Worm (Caenorhabditis elegans) whole organism, mixed stage, embryonic: ENCODE data around the gene str-209.

Experiments
- bed-3 ChIP-seq: fragments of 200-800 bp; sonication (Bioruptor generic); optimal IDR thresholded peaks from 3 replicates; lab custom pipeline; 2018; ENCODE audit warnings: mild to moderate bottlenecking, missing genetic modification characterization, moderate library complexity, missing compliant biosample characterization
- blmp-1 ChIP-seq: fragments of 150-350 bp; optimal IDR thresholded peaks from 2 replicates; lab custom pipeline; 2014; ENCODE audit warnings: missing biosample characterization, missing genetic modification characterization
- ceh-39 ChIP-seq: fragments of 150-350 bp; optimal IDR thresholded peaks from 2 replicates; lab custom pipeline; 2014; ENCODE audit warnings: missing biosample characterization, missing genetic modification characterization
- ceh-43 ChIP-seq: fragments of 200-800 bp; sonication (Bioruptor generic); optimal IDR thresholded peaks from 2 replicates; lab custom pipeline; 2018; ENCODE audit warnings: mild to moderate bottlenecking, missing genetic modification characterization, moderate library complexity, missing compliant biosample characterization
- ceh-83 ChIP-seq: fragments of 200-800 bp; sonication (Bioruptor generic); optimal IDR thresholded peaks from 2 replicates; lab custom pipeline; 2018; ENCODE audit warnings: mild to moderate bottlenecking, missing genetic modification characterization, missing compliant biosample characterization
- ces-1 ChIP-seq: fragments of 150-350 bp; optimal IDR thresholded peaks from 2 replicates; lab custom pipeline; 2014; ENCODE audit warnings: missing biosample characterization, missing genetic modification reagents, missing genetic modification characterization
- drap-1 ChIP-seq: fragments of 200-800 bp; sonication (Bioruptor generic); optimal IDR thresholded peaks from 3 replicates; lab custom pipeline; 2018; ENCODE audit warnings: mild to moderate bottlenecking, missing genetic modification characterization, missing compliant biosample characterization
- elt-1 ChIP-seq: sonication (generic microtip); optimal IDR thresholded peaks from 2 replicates; lab custom pipeline; 2017; ENCODE audit warnings: missing genetic modification characterization, mild to moderate bottlenecking, missing compliant biosample characterization, antibody characterized with exemption, moderate library complexity, borderline replicate concordance; ENCODE audit not compliant: insufficient read depth
- elt-3 ChIP-seq: fragments of 150-350 bp; optimal IDR thresholded peaks from 2 replicates; lab custom pipeline; 2014; ENCODE audit warnings: missing biosample characterization, missing genetic modification characterization
- flh-1 ChIP-seq: fragments of 200-800 bp; sonication (Bioruptor generic); optimal IDR thresholded peaks from 2 replicates; lab custom pipeline; 2018; ENCODE audit warnings: mild to moderate bottlenecking, missing genetic modification characterization, moderate library complexity, missing compliant biosample characterization
- ham-2 ChIP-seq: fragments of 200-800 bp; sonication (Bioruptor generic); optimal IDR thresholded peaks from 2 replicates; lab custom pipeline; 2018; ENCODE audit warnings: mild to moderate bottlenecking, missing genetic modification characterization, missing compliant biosample characterization
- hlh-1 ChIP-seq: fragments of 150-350 bp; optimal IDR thresholded peaks from 2 replicates; lab custom pipeline; 2014; ENCODE audit warnings: missing biosample characterization, missing genetic modification reagents, missing genetic modification characterization
- lin-13 ChIP-seq: fragments of 150-350 bp; optimal IDR thresholded peaks from 2 replicates; lab custom pipeline; 2014; ENCODE audit warnings: missing biosample characterization, missing genetic modification characterization
- lin-32 ChIP-seq: fragments of 200-800 bp; sonication (Bioruptor generic); optimal IDR thresholded peaks from 2 replicates; lab custom pipeline; 2018; ENCODE audit warnings: mild to moderate bottlenecking, missing genetic modification characterization, missing compliant biosample characterization
- lsy-2 ChIP-seq: fragments of 150-350 bp; optimal IDR thresholded peaks from 2 replicates; lab custom pipeline; 2014; ENCODE audit warnings: missing biosample characterization, missing genetic modification characterization
- mab-5 ChIP-seq: fragments of 150-350 bp; optimal IDR thresholded peaks from 2 replicates; lab custom pipeline; 2014; ENCODE audit warnings: missing biosample characterization, missing genetic modification characterization
- mep-1 ChIP-seq: fragments of 150-350 bp; optimal IDR thresholded peaks from 2 replicates; lab custom pipeline; 2017; ENCODE audit warnings: missing biosample characterization, missing genetic modification reagents, missing genetic modification characterization, inconsistent platforms
- mls-2 ChIP-seq: sonication (generic microtip); optimal IDR thresholded peaks from 2 replicates; lab custom pipeline; 2016; ENCODE audit warnings: mild to moderate bottlenecking, missing genetic modification characterization, moderate library complexity, missing compliant biosample characterization
- nhr-12 ChIP-seq: fragments of 150-350 bp; optimal IDR thresholded peaks from 2 replicates; lab custom pipeline; 2014; ENCODE audit warnings: missing biosample characterization, missing genetic modification characterization
- nhr-2 ChIP-seq: fragments of 150-350 bp; optimal IDR thresholded peaks from 2 replicates; lab custom pipeline; 2014; ENCODE audit warnings: missing biosample characterization, missing genetic modification characterization
- nhr-237 ChIP-seq: fragments of 150-350 bp; optimal IDR thresholded peaks from 2 replicates; lab custom pipeline; 2014; ENCODE audit warnings: missing biosample characterization, missing genetic modification characterization
- nhr-76 ChIP-seq: sonication (generic microtip); optimal IDR thresholded peaks from 2 replicates; lab custom pipeline; 2017; ENCODE audit warnings: missing biosample characterization, missing genetic modification characterization
- pha-4 ChIP-seq: fragments of 150-350 bp; optimal IDR thresholded peaks from 2 replicates; lab custom pipeline; 2018; ENCODE audit warnings: missing biosample characterization, missing genetic modification reagents, missing genetic modification characterization
- sem-2 ChIP-seq: fragments of 200-800 bp; sonication (Bioruptor generic); optimal IDR thresholded peaks from 2 replicates; lab custom pipeline; 2018; ENCODE audit warnings: mild to moderate bottlenecking, missing genetic modification characterization, missing compliant biosample characterization
- sptf-1 ChIP-seq: sonication (generic microtip); optimal IDR thresholded peaks from 2 replicates; lab custom pipeline; 2017; ENCODE audit warnings: mild to moderate bottlenecking, missing genetic modification characterization, moderate library complexity, missing compliant biosample characterization
- unc-39 ChIP-seq: fragments of 150-350 bp; optimal IDR thresholded peaks from 2 replicates; lab custom pipeline; 2014; ENCODE audit warnings: missing biosample characterization, missing genetic modification characterization
- ztf-11 ChIP-seq: fragments of 150-350 bp; optimal IDR thresholded peaks from 2 replicates; lab custom pipeline; 2014; ENCODE audit warnings: missing biosample characterization, missing genetic modification characterization

The str-209 gene

DNA sequence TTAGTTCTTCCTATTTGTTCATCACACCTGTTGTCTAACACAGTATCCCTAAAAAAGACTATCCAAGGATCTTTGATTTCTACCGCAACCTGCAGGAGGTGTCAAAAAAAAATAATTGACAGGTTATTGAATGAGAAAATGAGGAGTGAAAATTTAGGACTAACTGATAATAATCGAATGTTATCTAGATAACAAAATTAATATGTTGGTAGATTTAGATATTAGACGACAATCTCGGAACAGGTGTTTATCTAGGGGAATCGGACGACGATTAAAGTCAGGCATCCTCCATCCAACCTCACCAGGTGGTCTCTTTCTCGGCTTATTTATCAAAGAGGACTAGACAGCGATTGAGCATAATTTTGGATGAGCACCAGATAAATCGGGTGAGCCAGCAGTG lies 20.0 kb downstream of the str-209 start:
- TF ChIP-seq lin-32 (GFP tag; lab: Kevin White, UChicago) (peak; percentile 45), nhr-2 (tag; lab: Kevin White, UChicago) (peak; percentile 47), ceh-39 (tag; lab: Kevin White, UChicago) (no peak), elt-1 (tag; lab: Kevin White, UChicago) (peak; percentile 97), hlh-1 (peak; percentile 39)

DNA sequence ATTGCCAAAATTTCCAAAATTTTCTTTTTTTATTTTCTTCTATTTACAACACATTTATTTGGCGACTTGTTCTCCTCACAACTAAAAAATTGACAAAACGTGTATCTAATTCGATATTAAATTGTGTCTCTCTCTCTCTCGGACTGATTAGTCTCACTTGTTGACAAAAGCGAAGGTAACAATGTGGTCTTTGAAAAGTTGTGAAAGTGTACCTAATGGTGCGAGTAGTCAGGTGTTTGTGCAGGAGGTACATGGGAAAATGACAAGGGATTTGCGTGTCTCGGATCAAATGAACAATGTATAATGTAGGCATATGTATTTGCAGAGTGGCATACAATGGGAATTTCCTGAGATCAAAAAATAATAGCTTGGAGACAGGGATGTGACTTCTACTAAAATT lies 20.8 kb downstream of the str-209 start:
- TF ChIP-seq ces-1 (GFP tag; lab: Kevin White, UChicago) (no peak), unc-39 (tag; lab: Kevin White, UChicago) (no peak), flh-1 (GFP tag; lab: Kevin White, UChicago) (no peak), elt-3 (tag; lab: Kevin White, UChicago) (no peak), nhr-76 (no peak), ham-2 (GFP tag; lab: Kevin White, UChicago) (no peak), ceh-43 (GFP tag; lab: Kevin White, UChicago) (no peak), pha-4 (tag; lab: Kevin White, UChicago) (no peak), lsy-2 (tag; lab: Kevin White, UChicago) (no peak), ceh-39 (tag; lab: Kevin White, UChicago) (no peak), lin-13 (tag; lab: Kevin White, UChicago) (no peak)

DNA sequence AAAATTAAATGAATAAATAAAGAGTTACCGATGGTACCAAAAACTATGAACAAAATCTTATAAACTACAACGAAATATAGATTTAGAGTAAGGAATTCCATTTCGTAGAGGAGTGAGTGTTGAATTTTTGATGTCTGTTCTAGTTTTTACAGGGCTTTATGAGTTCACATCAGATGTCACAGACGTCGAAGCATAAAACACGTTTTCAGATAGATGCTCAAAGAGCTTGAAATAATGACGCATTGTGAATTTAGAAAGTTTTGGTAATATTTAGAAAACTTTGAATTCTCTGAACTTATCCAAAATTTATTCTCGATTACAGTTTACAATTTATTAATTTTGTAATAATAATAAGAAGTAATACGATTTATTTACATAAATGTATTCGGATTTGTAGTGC lies 24.2 kb downstream of the str-209 start, which contains the start of gene srsx-9:
Gene srsx-9 (minus strand): TSS at position 101 of the 400 bp plus-strand sequence.
- TF ChIP-seq elt-3 (tag; lab: Kevin White, UChicago) (no peak), nhr-237 (no peak), ceh-39 (tag; lab: Kevin White, UChicago) (no peak), nhr-12 (tag; lab: Kevin White, UChicago) (no peak), ceh-83 (no peak), unc-39 (tag; lab: Kevin White, UChicago) (no peak), sptf-1 (tag; lab: Kevin White, UChicago) (no peak), hlh-1 (no peak), flh-1 (GFP tag; lab: Kevin White, UChicago) (no peak)

DNA sequence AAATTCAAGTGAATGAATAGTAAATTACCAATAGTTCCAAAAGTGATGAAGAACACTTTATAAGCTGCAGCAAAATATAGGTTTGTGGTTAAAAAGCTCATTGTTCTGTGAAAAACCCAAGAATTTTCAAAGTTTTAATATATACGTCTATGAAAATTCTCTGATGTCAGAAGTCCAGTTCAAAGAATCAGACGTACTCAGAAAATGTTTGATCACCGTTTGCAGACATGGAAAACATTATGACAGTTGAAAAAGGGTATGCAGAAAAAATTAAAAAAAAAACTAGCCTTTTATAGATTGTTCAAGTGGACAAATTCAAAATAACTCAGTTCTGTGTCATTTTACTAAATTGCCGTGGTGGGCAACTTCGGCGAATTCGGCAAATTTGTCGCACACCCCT lies 25.9 kb downstream of the str-209 start, which contains the start of gene srsx-10:
Gene srsx-10 (minus strand): TSS at position 101 of the 400 bp plus-strand sequence.
- TF ChIP-seq bed-3 = no peak
- no peak for TF ChIP-seq lsy-2 (tag; lab: Kevin White, UChicago)
- TF ChIP-seq mep-1 (tag; lab: Kevin White, UChicago) = no peak
- no peak for TF ChIP-seq ztf-11 (tag; lab: Kevin White, UChicago)
- no peak for TF ChIP-seq unc-39 (tag; lab: Kevin White, UChicago)
- TF ChIP-seq, all 35 proteins: peak for 0

DNA sequence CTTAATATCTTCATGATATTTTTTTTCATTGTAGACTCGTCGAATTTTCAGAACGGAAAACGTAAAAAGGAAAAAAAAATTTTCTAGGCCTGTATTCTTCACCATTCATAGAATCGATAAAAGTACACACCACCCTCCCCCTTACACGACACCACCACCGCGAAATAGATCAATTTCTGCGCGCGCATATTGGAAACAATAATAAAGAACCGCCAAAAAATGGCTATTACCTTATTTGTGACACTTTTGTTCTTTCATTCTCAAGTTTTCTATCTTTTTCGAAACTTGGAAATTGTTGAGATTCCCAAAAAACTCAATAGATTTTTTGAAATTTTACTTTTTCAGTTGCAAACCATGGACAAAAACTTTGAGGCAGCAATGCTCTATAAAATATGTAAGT lies 26.4 kb downstream of the str-209 start, which contains the start of gene F26G5.1:
Gene F26G5.1 (plus strand): TSS at position 339 of the 400 bp plus-strand sequence.
- TF ChIP-seq ceh-39 (tag; lab: Kevin White, UChicago) (no peak), mls-2 (tag; lab: Kevin White, UChicago) (no peak), ztf-11 (tag; lab: Kevin White, UChicago) (no peak), ham-2 (GFP tag; lab: Kevin White, UChicago) (no peak), pha-4 (tag; lab: Kevin White, UChicago) (no peak), bed-3 (no peak), sem-2 (GFP tag; lab: Kevin White, UChicago) (no peak), elt-3 (tag; lab: Kevin White, UChicago) (no peak), flh-1 (GFP tag; lab: Kevin White, UChicago) (no peak), mep-1 (tag; lab: Kevin White, UChicago) (no peak), mab-5 (tag; lab: Kevin White, UChicago) (no peak), elt-1 (tag; lab: Kevin White, UChicago) (no peak), lin-13 (tag; lab: Kevin White, UChicago) (no peak), ceh-43 (GFP tag; lab: Kevin White, UChicago) (no peak)

DNA sequence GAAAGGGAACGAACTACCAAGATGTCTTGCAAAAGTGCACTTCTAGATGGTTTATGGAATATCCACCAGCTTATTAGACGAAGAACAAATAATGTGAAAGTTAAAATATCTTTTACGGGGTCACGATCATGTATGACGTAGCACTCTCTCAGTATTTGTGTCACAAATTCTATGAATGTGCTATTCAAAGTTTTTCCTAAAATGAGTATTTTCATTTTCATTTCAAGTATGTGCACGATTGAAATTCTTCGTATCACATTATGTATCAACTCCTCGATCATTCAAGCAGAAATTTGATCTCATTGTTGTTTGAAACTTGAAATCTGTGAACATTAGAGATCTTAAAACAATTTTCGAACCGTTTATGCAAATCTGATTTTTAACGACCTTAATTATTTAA lies 28.8 kb downstream of the str-209 start:
- TF ChIP-seq lsy-2 (tag; lab: Kevin White, UChicago) (no peak), blmp-1 (tag; lab: Kevin White, UChicago) (no peak), pha-4 (tag; lab: Kevin White, UChicago) (no peak), elt-1 (tag; lab: Kevin White, UChicago) (no peak), lin-13 (tag; lab: Kevin White, UChicago) (no peak), mab-5 (tag; lab: Kevin White, UChicago) (no peak), nhr-76 (no peak), drap-1 (GFP tag; lab: Kevin White, UChicago) (no peak), sem-2 (GFP tag; lab: Kevin White, UChicago) (no peak)
